Fruit fly (Drosophila melanogaster) whole organism, pupa: ENCODE measurements around the gene Gbp3.

Source experiments
- CG10348 ChIP-seq: fragments of 200-800 bp; sonication (Bioruptor generic); IDR thresholded peaks from 2 replicates; pipeline ENCODE4 v1.3.6; 2022; ENCODE audit warnings: missing biosample characterization, missing genetic modification characterization
- CG12605 ChIP-seq: fragments of 200-800 bp; sonication (Bioruptor generic); IDR thresholded peaks from 2 replicates; pipeline ENCODE4 v1.3.6; 2022; ENCODE audit warnings: missing biosample characterization, missing genetic modification characterization
- CG13204 ChIP-seq: fragments of 200-800 bp; sonication (Bioruptor generic); optimal IDR thresholded peaks from 2 replicates; lab custom pipeline; 2018; ENCODE audit warnings: missing biosample characterization, mild to moderate bottlenecking, missing genetic modification characterization, moderate library complexity
- CG14655 ChIP-seq: fragments of 200-800 bp; sonication (Bioruptor generic); optimal IDR thresholded peaks from 3 replicates; lab custom pipeline; 2017; ENCODE audit warnings: mild to moderate bottlenecking, missing biosample characterization, missing genetic modification reagents, missing genetic modification characterization
- CG15710 ChIP-seq: fragments of 200-800 bp; sonication (Bioruptor generic); optimal IDR thresholded peaks from 2 replicates; lab custom pipeline; 2018; ENCODE audit warnings: missing biosample characterization, mild to moderate bottlenecking, missing genetic modification characterization, moderate library complexity
- CG17806 ChIP-seq: fragments of 200-800 bp; sonication (Bioruptor generic); optimal IDR thresholded peaks from 2 replicates; lab custom pipeline; 2018; ENCODE audit warnings: missing biosample characterization, mild to moderate bottlenecking, missing genetic modification characterization, moderate library complexity
- CG32121 ChIP-seq: fragments of 200-800 bp; sonication (Bioruptor generic); IDR thresholded peaks from 2 replicates; pipeline ENCODE4 v1.3.6; 2022; ENCODE audit warnings: missing biosample characterization, missing genetic modification characterization
- CG34367 ChIP-seq: fragments of 200-800 bp; sonication (Bioruptor generic); optimal IDR thresholded peaks from 2 replicates; lab custom pipeline; 2018; ENCODE audit warnings: missing biosample characterization, mild to moderate bottlenecking, missing genetic modification characterization
- CG4496 ChIP-seq: fragments of 200-800 bp; sonication (Bioruptor generic); IDR thresholded peaks from 3 replicates; pipeline ENCODE4 v1.3.6; 2022; ENCODE audit warnings: missing biosample characterization, missing genetic modification characterization
- CG8159 ChIP-seq: fragments of 200-800 bp; sonication (Bioruptor generic); optimal IDR thresholded peaks from 3 replicates; lab custom pipeline; 2018; ENCODE audit warnings: missing biosample characterization, mild to moderate bottlenecking, missing genetic modification characterization, moderate library complexity
- CG8301 ChIP-seq: fragments of 200-800 bp; sonication (Bioruptor generic); optimal IDR thresholded peaks from 2 replicates; lab custom pipeline; 2018; ENCODE audit warnings: missing biosample characterization, mild to moderate bottlenecking, missing genetic modification characterization
- CG9948 ChIP-seq: fragments of 200-800 bp; sonication (Bioruptor generic); optimal IDR thresholded peaks from 2 replicates; lab custom pipeline; 2018; ENCODE audit warnings: missing biosample characterization, mild to moderate bottlenecking, missing genetic modification characterization, moderate library complexity
- D1 ChIP-seq: fragments of 200-800 bp; sonication (Bioruptor generic); optimal IDR thresholded peaks from 2 replicates; lab custom pipeline; 2018; ENCODE audit warnings: missing biosample characterization, mild to moderate bottlenecking, missing genetic modification characterization, moderate library complexity
- EcR ChIP-seq: fragments of 200-800 bp; sonication (Bioruptor generic); optimal IDR thresholded peaks from 3 replicates; lab custom pipeline; 2019; ENCODE audit warnings: missing biosample characterization, missing genetic modification characterization, mild to moderate bottlenecking, moderate library complexity, missing genetic modification reagents
- Ets98B ChIP-seq: fragments of 200-800 bp; sonication (Bioruptor generic); IDR thresholded peaks from 2 replicates; pipeline ENCODE4 v1.3.6; 2022; ENCODE audit warnings: missing biosample characterization, missing genetic modification characterization
- Pif1A ChIP-seq: fragments of 200-800 bp; sonication (Bioruptor generic); optimal IDR thresholded peaks from 3 replicates; lab custom pipeline; 2016; ENCODE audit warnings: missing biosample characterization, missing genetic modification characterization
- Pif1B ChIP-seq: fragments of 200-800 bp; sonication (Bioruptor generic); optimal IDR thresholded peaks from 3 replicates; lab custom pipeline; 2016; ENCODE audit warnings: missing biosample characterization, missing genetic modification characterization
- Snoo ChIP-seq: fragments of 200-800 bp; sonication (Bioruptor generic); optimal IDR thresholded peaks from 3 replicates; lab custom pipeline; 2017; ENCODE audit warnings: missing biosample characterization, mild to moderate bottlenecking, missing genetic modification characterization, inconsistent platforms
- fd96Ca ChIP-seq: fragments of 200-800 bp; sonication (Bioruptor generic); IDR thresholded peaks from 3 replicates; pipeline ENCODE4 v1.3.6; 2022; ENCODE audit warnings: missing biosample characterization, missing genetic modification characterization
- gl ChIP-seq: fragments of 200-800 bp; sonication (Bioruptor generic); optimal IDR thresholded peaks from 2 replicates; lab custom pipeline; 2018; ENCODE audit warnings: missing biosample characterization, mild to moderate bottlenecking, missing genetic modification characterization
- rn ChIP-seq: fragments of 200-800 bp; sonication (Bioruptor generic); IDR thresholded peaks from 2 replicates; pipeline ENCODE4 v1.3.6; 2022; ENCODE audit warnings: missing biosample characterization, missing genetic modification characterization

Gene Gbp3

dm6 chr3R:23004161-23004560, 27.1 kb downstream of the Gbp3 start:
- TF ChIP-seq CG10348 (GFP tag; lab: Robert Waterston, UW) (no peak), CG4496 (peak; percentile 84), CG14655 (GFP tag; lab: Kevin White, UChicago) (no peak), CG13204 (no peak), Ets98B (GFP tag; lab: Robert Waterston, UW) (0 out of 2 replicates have a peak, but pooled peaks have one; percentile 11), fd96Ca (GFP tag; lab: Robert Waterston, UW) (peak; percentile 54; the same call in 2 of the 3 replicates)
- TF ChIP-seq, all 21 proteins: peak for 3

DNA sequence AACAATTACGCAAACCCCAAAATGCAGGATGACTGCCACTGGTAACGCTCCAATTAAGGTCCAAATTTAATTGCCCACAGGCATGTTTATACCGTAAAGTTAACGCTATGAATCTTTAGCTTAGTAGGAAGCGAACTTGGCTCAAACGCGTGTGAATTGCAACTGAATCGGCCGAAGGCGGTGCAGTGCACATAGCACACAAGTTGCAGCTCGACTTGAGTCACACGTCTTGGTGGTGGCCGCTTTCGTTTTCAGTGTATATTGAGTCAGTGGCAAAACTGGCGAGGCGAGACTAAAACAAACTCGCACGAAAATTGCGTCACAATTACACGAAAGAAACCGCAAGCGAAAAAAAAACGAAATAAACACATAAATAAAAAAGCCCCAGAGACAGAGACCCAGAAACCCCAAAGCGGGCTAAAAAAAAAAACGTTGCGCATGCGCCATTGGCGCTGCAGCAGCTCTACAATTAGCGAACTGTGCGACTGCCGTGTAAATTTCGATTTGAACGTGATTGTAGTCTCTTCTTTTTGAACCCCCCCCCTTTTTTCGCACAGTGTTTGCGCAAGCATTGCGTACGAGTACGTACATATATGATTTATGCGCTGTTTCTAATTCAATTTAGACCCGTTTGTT, 32.5 kb downstream of the Gbp3 start:
- peak; percentile 34 for TF ChIP-seq Pif1A (GFP tag; lab: Kevin White, UChicago)
- TF ChIP-seq Pif1B (GFP tag; lab: Kevin White, UChicago): no peak
- TF ChIP-seq CG14655 (GFP tag; lab: Kevin White, UChicago): peak; percentile 26
- TF ChIP-seq rn (GFP tag; lab: Robert Waterston, UW): peak; percentile 37; the same call in 1 of the 2 replicates
- peak; percentile 79 for TF ChIP-seq fd96Ca (GFP tag; lab: Robert Waterston, UW)
- TF ChIP-seq Ets98B (GFP tag; lab: Robert Waterston, UW): peak; percentile 77
- peak; percentile 14 for TF ChIP-seq CG8301 (tag; lab: Kevin White, UChicago)
- no peak for TF ChIP-seq CG13204
- TF ChIP-seq CG9948 (tag; lab: Kevin White, UChicago): no peak
- no peak for TF ChIP-seq CG10348 (GFP tag; lab: Robert Waterston, UW)
- peak; percentile 83 for TF ChIP-seq CG4496
- TF ChIP-seq CG32121 (GFP tag; lab: Robert Waterston, UW): peak; percentile 83
- TF ChIP-seq gl (tag; lab: Kevin White, UChicago): no peak
- peak; percentile 50 for TF ChIP-seq CG12605 (GFP tag; lab: Robert Waterston, UW)

DNA sequence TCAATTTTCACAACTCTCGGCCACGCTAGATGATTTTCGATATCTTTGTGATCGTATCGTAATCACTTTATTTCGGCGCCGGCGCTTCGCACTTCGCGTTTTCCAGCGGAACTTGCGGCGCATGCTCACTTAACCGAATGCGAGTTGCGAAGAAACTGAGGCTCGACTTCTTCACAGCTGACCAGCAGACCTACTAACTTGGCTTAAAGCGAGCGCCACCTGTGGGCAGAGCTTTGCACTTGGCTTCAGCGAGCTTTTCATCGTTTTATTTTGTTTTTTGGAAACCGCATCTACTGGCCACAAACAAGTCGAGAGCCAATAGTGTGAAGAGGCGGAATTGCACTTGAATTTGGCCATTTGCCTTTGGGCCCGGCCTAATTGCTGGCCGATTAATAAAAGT, 33.3 kb downstream of the Gbp3 start, which contains the start of gene CG34375:
Gene CG34375 (minus strand): TSS at position 157 of the 400 bp plus-strand sequence.
- TF ChIP-seq D1 (tag; lab: Kevin White, UChicago): no peak
- TF ChIP-seq Ets98B (GFP tag; lab: Robert Waterston, UW): peak; percentile 69
- TF ChIP-seq CG8159 (tag; lab: Kevin White, UChicago): no peak
- TF ChIP-seq CG4496: peak; percentile 65
- 0 out of 2 replicates have a peak, but pooled peaks have one; percentile 17 for TF ChIP-seq CG32121 (GFP tag; lab: Robert Waterston, UW)
- no peak for TF ChIP-seq fd96Ca (GFP tag; lab: Robert Waterston, UW)
- no peak for TF ChIP-seq CG10348 (GFP tag; lab: Robert Waterston, UW)
- no peak for TF ChIP-seq CG8301 (tag; lab: Kevin White, UChicago)
- no peak for TF ChIP-seq CG13204
- TF ChIP-seq, all 21 proteins: peak for 3

- TF ChIP-seq CG32121 (GFP tag; lab: Robert Waterston, UW) (no peak), fd96Ca (GFP tag; lab: Robert Waterston, UW) (0 out of 3 replicates have a peak, but pooled peaks have one; percentile 5), gl (tag; lab: Kevin White, UChicago) (no peak)
These were observed 34.9 kb downstream of the Gbp3 start, which contains the start of gene CG6688 for dm6 chr3R:23012017-23012416. Gene CG6688 (plus strand): TSS chr3R:23012412.

DNA sequence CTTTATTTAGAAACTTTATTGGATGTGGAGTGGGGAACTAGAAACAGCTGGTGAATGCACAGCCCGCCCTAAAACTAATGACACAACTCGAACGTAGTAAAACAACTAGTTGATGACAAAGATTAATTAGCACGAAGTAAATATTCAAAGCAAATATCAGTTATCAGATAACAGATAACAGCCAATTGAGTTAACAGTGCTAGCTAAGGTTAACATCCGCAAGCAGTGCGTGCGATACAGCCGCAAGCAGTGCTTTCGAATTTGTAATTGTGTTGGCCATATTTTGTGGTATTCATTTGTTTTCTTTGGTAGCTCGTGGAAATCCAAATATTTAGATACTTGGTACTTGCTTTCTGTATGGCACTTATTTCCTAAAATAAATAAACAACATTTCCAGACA, 36.4 kb downstream of the Gbp3 start:
- TF ChIP-seq gl (tag; lab: Kevin White, UChicago) (no peak), fd96Ca (GFP tag; lab: Robert Waterston, UW) (no peak), D1 (tag; lab: Kevin White, UChicago) (no peak), EcR (no peak), CG13204 (no peak), CG34367 (tag; lab: Kevin White, UChicago) (no peak), CG8301 (tag; lab: Kevin White, UChicago) (no peak), CG8159 (tag; lab: Kevin White, UChicago) (no peak), rn (GFP tag; lab: Robert Waterston, UW) (no peak), CG15710 (tag; lab: Kevin White, UChicago) (no peak)
- TF ChIP-seq, all 21 proteins: peak for 0

- TF ChIP-seq Pif1B (GFP tag; lab: Kevin White, UChicago) (no peak), Ets98B (GFP tag; lab: Robert Waterston, UW) (no peak), CG17806 (tag; lab: Kevin White, UChicago) (no peak), Snoo (tag; lab: Kevin White, UChicago) (no peak), CG9948 (tag; lab: Kevin White, UChicago) (no peak), CG8159 (tag; lab: Kevin White, UChicago) (peak; percentile 19), CG32121 (GFP tag; lab: Robert Waterston, UW) (no peak), gl (tag; lab: Kevin White, UChicago) (no peak), CG10348 (GFP tag; lab: Robert Waterston, UW) (no peak), EcR (no peak), rn (GFP tag; lab: Robert Waterston, UW) (no peak), CG13204 (peak; percentile 90), fd96Ca (GFP tag; lab: Robert Waterston, UW) (no peak), CG14655 (GFP tag; lab: Kevin White, UChicago) (peak; percentile 17), CG4496 (no peak), D1 (tag; lab: Kevin White, UChicago) (no peak), CG8301 (tag; lab: Kevin White, UChicago) (no peak), CG34367 (tag; lab: Kevin White, UChicago) (no peak), Pif1A (GFP tag; lab: Kevin White, UChicago) (no peak), CG15710 (tag; lab: Kevin White, UChicago) (no peak), CG12605 (GFP tag; lab: Robert Waterston, UW) (no peak)
These were observed 49.8 kb downstream of the Gbp3 start, which contains the start of gene lmd for dm6 chr3R:23026652-23027427. Gene lmd (minus strand): TSS chr3R:23026713.
